Fruit fly (Drosophila melanogaster) S2 (cell line): Measurements from ENCODE around the gene RhoGAP5A.

Experiments
- CG8478 ChIP-seq: fragments of >200 bp; optimal IDR thresholded peaks from 2 replicates; lab custom pipeline; 2018
- CTCF ChIP-seq, 2 experiments: fragments of >200 bp; optimal IDR thresholded peaks; 2 replicates each; lab custom pipeline; 2018

dm6 chrX:5649998-5650397, 31.4 kb upstream of the RhoGAP5A start:
- no peak for TF ChIP-seq CTCF (optimal IDR thresholded peaks at IDR 0.05; lab: Kevin White, UChicago)
- TF ChIP-seq CG8478 (lab: Kevin White, UChicago): no peak
